Fruit fly (Drosophila melanogaster): ENCODE measurements around the gene CG32107.

The CG32107 gene

DNA sequence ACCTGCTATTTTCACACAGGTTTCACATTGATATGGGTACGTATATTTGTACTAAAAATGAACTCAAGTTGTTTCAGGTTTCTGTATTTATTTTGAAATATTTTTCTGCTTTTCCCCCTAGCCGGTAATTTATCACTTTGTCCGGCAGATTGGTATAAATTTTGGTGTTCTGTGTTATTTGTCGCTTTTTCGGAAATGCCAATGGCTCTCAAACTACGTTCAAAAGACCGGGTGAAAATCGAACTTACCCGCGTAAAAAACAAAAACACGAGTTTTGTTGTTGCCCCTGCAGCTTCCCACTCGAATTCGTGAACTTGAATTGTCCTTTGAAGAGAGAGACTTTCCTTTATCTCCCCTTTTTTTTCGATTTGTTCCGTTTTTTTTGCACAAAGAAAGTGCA lies 18.6 kb downstream of the CG32107 start:
- TF ChIP-seq CTCF (optimal IDR thresholded peaks at IDR 0.05) (no peak), CG8478 (optimal IDR thresholded peaks at IDR 0.05) (no peak)

dm6 chr3L:12841459-12841858 lies 19.6 kb downstream of the CG32107 start:
- TF ChIP-seq CG8478 (optimal IDR thresholded peaks at IDR 0.05) (no peak), CTCF (optimal IDR thresholded peaks at IDR 0.05) (no peak)

- TF ChIP-seq CG8478 (optimal IDR thresholded peaks at IDR 0.05) (no peak), CTCF (optimal IDR thresholded peaks at IDR 0.05) (no peak)
Measured at dm6 chr3L:12839882-12840281, 21.2 kb downstream of the CG32107 start.

dm6 chr3L:12837196-12837720 lies 23.8 kb downstream of the CG32107 start:
- TF ChIP-seq CTCF (optimal IDR thresholded peaks at IDR 0.05) (no peak), CG8478 (optimal IDR thresholded peaks at IDR 0.05) (no peak)

dm6 chr3L:12835511-12836479 lies 25.3 kb downstream of the CG32107 start:
- no peak for TF ChIP-seq CTCF (optimal IDR thresholded peaks at IDR 0.05)
- no peak for TF ChIP-seq CG8478 (optimal IDR thresholded peaks at IDR 0.05)

DNA sequence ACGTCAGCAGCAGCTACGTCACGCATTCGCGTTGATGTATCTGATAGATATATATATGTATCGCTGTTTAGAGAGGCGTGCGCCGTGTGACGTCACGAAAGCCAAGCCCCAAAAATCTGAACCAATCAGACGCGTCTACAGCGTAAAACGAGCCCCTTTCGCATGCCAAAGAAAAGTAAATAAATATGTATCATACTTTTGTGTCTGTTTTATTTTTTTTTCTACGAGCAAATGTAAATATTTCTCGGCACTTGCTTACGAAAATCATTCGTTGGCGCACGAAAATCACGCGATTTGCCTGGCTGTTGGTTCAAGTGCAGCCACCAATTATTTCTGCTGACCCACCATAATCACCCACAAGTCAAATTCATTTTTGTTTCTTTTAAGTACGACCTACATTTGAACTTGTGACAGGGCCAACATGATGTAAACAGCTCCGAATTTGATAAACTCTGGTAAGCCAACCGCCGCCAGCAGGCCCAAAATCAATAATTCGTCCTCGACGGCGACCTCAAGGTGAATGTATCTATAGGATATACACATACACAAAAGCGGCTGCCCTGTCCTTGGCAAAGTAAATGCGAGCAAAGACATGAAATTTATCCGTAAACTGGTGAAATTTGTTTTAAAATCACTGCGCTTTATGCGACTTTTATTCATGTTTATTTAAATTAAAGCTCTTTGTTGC lies 26.4 kb downstream of the CG32107 start:
- TF ChIP-seq CG8478 (optimal IDR thresholded peaks at IDR 0.05) (no peak), CTCF (optimal IDR thresholded peaks at IDR 0.05) (no peak)

DNA sequence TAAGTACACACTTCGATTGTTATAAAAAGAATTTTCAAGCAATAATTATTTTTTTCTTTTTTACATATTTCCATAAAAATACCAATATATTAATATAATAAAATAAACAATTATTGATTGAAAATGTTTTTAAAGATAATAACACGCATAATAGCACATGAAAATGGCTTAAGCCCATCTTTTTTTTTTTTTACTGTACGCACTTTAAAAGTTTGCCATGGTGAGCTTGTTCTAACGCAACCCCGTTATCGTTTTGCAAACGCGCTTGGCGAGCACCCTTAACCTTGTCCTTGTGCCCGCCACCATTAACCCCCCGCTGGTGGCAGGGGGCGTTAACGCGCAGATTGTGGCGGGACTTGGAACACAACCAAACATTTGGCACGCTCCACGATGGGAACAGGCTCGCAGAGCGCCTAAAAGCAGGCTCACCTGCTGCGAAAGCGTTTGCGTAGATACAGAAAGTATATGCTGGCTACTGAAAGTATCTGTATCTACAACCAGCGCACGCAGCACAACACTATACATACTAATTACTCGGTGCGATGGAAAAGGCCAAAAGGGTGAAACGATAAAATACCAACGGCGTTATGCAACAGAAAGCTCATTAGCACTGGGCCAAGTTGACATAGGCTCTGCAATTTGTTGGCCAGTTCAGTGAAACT lies 27.1 kb downstream of the CG32107 start:
- TF ChIP-seq CTCF (optimal IDR thresholded peaks at IDR 0.05) = no peak
- no peak for TF ChIP-seq CG8478 (optimal IDR thresholded peaks at IDR 0.05)

dm6 chr3L:12833354-12833753 lies 27.8 kb downstream of the CG32107 start:
- TF ChIP-seq CG8478 (optimal IDR thresholded peaks at IDR 0.05) (no peak), CTCF (optimal IDR thresholded peaks at IDR 0.05) (no peak)

DNA sequence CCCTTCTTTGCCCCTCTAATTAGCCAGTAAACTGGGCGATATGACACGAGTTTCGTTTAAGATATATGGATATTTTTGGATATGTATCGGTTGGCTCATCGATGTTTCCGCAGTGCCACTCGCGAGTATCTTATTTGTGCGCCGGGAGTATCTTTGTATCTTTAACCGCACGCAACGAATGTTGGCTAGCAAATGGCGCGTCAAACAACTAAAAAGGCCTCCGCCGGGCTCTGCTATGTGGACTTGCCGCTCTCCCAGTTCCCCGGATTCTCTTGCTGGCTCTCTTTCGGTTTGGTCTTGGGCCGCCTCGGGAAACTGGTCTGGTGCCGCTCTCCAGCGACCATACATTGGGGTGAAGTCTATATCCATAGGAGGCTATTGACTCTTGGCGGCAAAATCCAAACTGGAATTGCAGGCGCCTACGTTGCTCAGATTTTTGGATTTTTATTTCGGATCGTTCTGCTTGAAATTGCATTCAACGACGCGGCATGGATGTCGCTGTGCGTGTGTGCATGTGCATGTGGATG lies 28.7 kb downstream of the CG32107 start:
- TF ChIP-seq CG8478 (optimal IDR thresholded peaks at IDR 0.05) (no peak), CTCF (optimal IDR thresholded peaks at IDR 0.05) (no peak)

DNA sequence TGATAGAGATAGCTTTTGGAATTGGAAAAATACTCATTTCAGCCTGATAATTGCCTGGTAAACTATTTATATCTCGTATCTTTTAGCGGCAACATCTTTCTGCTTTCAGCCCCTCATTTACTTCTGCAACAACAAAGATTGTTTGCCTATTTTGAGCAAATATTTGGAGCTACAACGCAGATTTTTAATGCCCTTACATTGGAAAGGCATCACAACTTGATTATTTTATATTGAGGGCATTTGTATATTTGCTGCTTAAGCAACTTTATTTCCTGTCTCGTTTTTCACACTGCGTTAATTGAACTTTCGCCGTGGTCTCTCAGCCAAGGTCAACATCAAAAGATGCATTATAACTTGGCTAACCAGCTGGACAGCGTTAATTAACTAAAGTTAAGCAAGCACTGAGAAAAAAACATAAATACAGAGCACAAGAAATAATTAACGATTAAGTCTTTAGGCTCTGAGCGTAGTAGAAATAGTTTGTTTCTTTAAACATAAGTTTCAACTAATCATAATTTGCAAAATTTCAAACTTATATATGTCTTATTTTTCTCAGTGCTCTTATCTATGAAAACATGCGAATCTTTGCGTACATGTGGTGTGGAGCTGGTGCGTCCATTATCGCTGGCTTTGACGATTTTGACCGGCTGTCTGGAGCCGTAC lies 29.7 kb downstream of the CG32107 start:
- TF ChIP-seq CTCF (optimal IDR thresholded peaks at IDR 0.05) (no peak), CG8478 (optimal IDR thresholded peaks at IDR 0.05) (no peak)

DNA sequence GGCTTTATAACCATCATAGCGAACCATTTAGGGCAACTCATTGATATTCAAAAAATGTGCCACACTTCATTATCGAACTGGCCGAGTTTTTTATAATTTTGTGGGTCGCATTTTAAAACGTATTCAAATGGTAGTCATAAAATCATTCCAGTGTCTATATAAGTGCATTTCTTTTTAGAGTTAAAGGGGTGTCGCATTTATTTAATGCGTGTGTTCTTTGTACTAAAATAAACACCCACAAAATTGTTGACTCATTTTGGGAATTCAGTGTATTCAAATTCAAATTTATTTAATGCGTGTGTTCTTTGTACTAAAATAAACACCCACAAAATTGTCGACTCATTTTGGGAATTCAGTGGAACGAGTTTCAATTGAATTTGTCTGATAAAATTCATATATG lies 30.7 kb downstream of the CG32107 start:
- TF ChIP-seq CG8478 (optimal IDR thresholded peaks at IDR 0.05) = no peak
- no peak for TF ChIP-seq CTCF (optimal IDR thresholded peaks at IDR 0.05)

dm6 chr3L:12828532-12828931 lies 32.6 kb downstream of the CG32107 start:
- TF ChIP-seq CG8478 (optimal IDR thresholded peaks at IDR 0.05) (no peak), CTCF (optimal IDR thresholded peaks at IDR 0.05) (no peak)

- TF ChIP-seq CTCF (optimal IDR thresholded peaks at IDR 0.05) (no peak), CG8478 (optimal IDR thresholded peaks at IDR 0.05) (no peak)
Measured at dm6 chr3L:12827705-12828104, 33.4 kb downstream of the CG32107 start.

dm6 chr3L:12815756-12816155 lies 45.3 kb downstream of the CG32107 start:
- TF ChIP-seq CG8478 (optimal IDR thresholded peaks at IDR 0.05) (no peak), CTCF (optimal IDR thresholded peaks at IDR 0.05) (no peak)

All from S2 (cell line).